Worm (Caenorhabditis elegans) whole organism, L3 larva: ENCODE measurements around the gene F16B12.6.

Experiments used
- R02D3.7 ChIP-seq: fragments of 150-350 bp; optimal IDR thresholded peaks from 2 replicates; lab custom pipeline; 2014; ENCODE audit warnings: missing biosample characterization, missing genetic modification characterization
- ZK546.5 ChIP-seq: sonication (generic microtip); optimal IDR thresholded peaks from 2 replicates; lab custom pipeline; 2017; ENCODE audit warnings: missing biosample characterization, missing genetic modification characterization
- aly-2 ChIP-seq: fragments of 150-350 bp; optimal IDR thresholded peaks from 2 replicates; lab custom pipeline; 2014; ENCODE audit warnings: missing biosample characterization, missing genetic modification characterization
- ama-1 ChIP-seq: fragments of 150-350 bp; optimal IDR thresholded peaks from 2 replicates; lab custom pipeline; 2018
- ceh-16 ChIP-seq: sonication (generic microtip); optimal IDR thresholded peaks from 2 replicates; lab custom pipeline; 2017; ENCODE audit warnings: missing biosample characterization, missing genetic modification characterization
- ceh-28 ChIP-seq: fragments of 150-350 bp; optimal IDR thresholded peaks from 2 replicates; lab custom pipeline; 2014; ENCODE audit warnings: missing biosample characterization, missing genetic modification reagents, missing genetic modification characterization
- ceh-82 ChIP-seq: fragments of 150-350 bp; optimal IDR thresholded peaks from 2 replicates; lab custom pipeline; 2014; ENCODE audit warnings: missing biosample characterization, missing genetic modification characterization
- ceh-9 ChIP-seq: sonication (generic microtip); optimal IDR thresholded peaks from 2 replicates; lab custom pipeline; 2018; ENCODE audit warnings: missing biosample characterization, missing genetic modification characterization
- daf-12 ChIP-seq: fragments of 150-350 bp; optimal IDR thresholded peaks from 2 replicates; lab custom pipeline; 2014; ENCODE audit warnings: missing biosample characterization, missing genetic modification reagents, missing genetic modification characterization
- egl-27 ChIP-seq: sonication (generic microtip); optimal IDR thresholded peaks from 4 replicates; lab custom pipeline; 2017; ENCODE audit warnings: missing biosample characterization, missing genetic modification reagents, missing genetic modification characterization
- egl-5 ChIP-seq: fragments of 150-350 bp; optimal IDR thresholded peaks from 2 replicates; lab custom pipeline; 2017; ENCODE audit warnings: missing biosample characterization, missing genetic modification reagents, missing genetic modification characterization, inconsistent platforms
- elt-1 ChIP-seq: fragments of 150-350 bp; optimal IDR thresholded peaks from 2 replicates; lab custom pipeline; 2014; ENCODE audit warnings: missing biosample characterization, missing genetic modification characterization
- elt-2 ChIP-seq: sonication (generic microtip); optimal IDR thresholded peaks from 2 replicates; lab custom pipeline; 2016; ENCODE audit warnings: missing genetic modification reagents, mild to moderate bottlenecking, missing genetic modification characterization, missing compliant biosample characterization
- elt-3 ChIP-seq, 3 experiments: fragments of 150-350 bp in 1 of 3; sonication (generic microtip) in 2 of 3; optimal IDR thresholded peaks; 2 replicates in 2 of 3; 4 replicates in 1 of 3; lab custom pipeline; 2014 to 2017; ENCODE audit warnings: missing biosample characterization in 3 of 3, missing genetic modification characterization in 3 of 3
- eor-1 ChIP-seq, 2 experiments: fragments of 150-350 bp; optimal IDR thresholded peaks; 2 replicates each; lab custom pipeline; 2014 to 2018; ENCODE audit warnings: missing biosample characterization in 2 of 2, missing genetic modification characterization in 2 of 2
- fkh-10 ChIP-seq: sonication (generic microtip); optimal IDR thresholded peaks from 2 replicates; lab custom pipeline; 2017; ENCODE audit warnings: missing biosample characterization, missing genetic modification reagents, missing genetic modification characterization
- fkh-2 ChIP-seq: fragments of 150-350 bp; optimal IDR thresholded peaks from 2 replicates; lab custom pipeline; 2014; ENCODE audit warnings: missing biosample characterization, missing genetic modification reagents, missing genetic modification characterization
- fos-1 ChIP-seq: fragments of 150-350 bp; optimal IDR thresholded peaks from 2 replicates; lab custom pipeline; 2014; ENCODE audit warnings: missing biosample characterization, missing genetic modification characterization
- hmg-11 ChIP-seq: sonication (generic microtip); optimal IDR thresholded peaks from 2 replicates; lab custom pipeline; 2016; ENCODE audit warnings: missing genetic modification characterization, missing compliant biosample characterization
- jun-1 ChIP-seq: fragments of 150-350 bp; optimal IDR thresholded peaks from 2 replicates; lab custom pipeline; 2014; ENCODE audit warnings: missing biosample characterization, missing genetic modification reagents, missing genetic modification characterization
- lin-15B ChIP-seq: fragments of 150-350 bp; optimal IDR thresholded peaks from 2 replicates; lab custom pipeline; 2014; ENCODE audit warnings: missing biosample characterization, missing genetic modification characterization
- lin-39 ChIP-seq: fragments of 150-350 bp; optimal IDR thresholded peaks from 2 replicates; lab custom pipeline; 2018; ENCODE audit warnings: missing biosample characterization, missing genetic modification reagents, missing genetic modification characterization
- lsy-12 ChIP-seq: sonication (generic microtip); optimal IDR thresholded peaks from 2 replicates; lab custom pipeline; 2016; ENCODE audit warnings: mild to moderate bottlenecking, missing genetic modification characterization, missing compliant biosample characterization
- mdl-1 ChIP-seq: fragments of 150-350 bp; optimal IDR thresholded peaks from 2 replicates; lab custom pipeline; 2014; ENCODE audit warnings: missing biosample characterization, missing genetic modification characterization
- mml-1 ChIP-seq: fragments of 150-350 bp; sonication (generic microtip); optimal IDR thresholded peaks from 3 replicates; lab custom pipeline; 2014; ENCODE audit warnings: missing biosample characterization, missing genetic modification characterization
- nfya-1 ChIP-seq: sonication (generic microtip); optimal IDR thresholded peaks from 2 replicates; lab custom pipeline; 2017; ENCODE audit warnings: missing genetic modification characterization, mild to moderate bottlenecking, missing compliant biosample characterization, antibody characterized with exemption, moderate library complexity; ENCODE audit not compliant: insufficient read depth
- nhr-11 ChIP-seq: fragments of 150-350 bp; optimal IDR thresholded peaks from 2 replicates; lab custom pipeline; 2014; ENCODE audit warnings: missing biosample characterization, missing genetic modification characterization
- nhr-12 ChIP-seq: fragments of 150-350 bp; optimal IDR thresholded peaks from 2 replicates; lab custom pipeline; 2014; ENCODE audit warnings: missing biosample characterization, missing genetic modification characterization
- nhr-23 ChIP-seq: fragments of 150-350 bp; optimal IDR thresholded peaks from 2 replicates; lab custom pipeline; 2014; ENCODE audit warnings: missing biosample characterization, missing genetic modification reagents, missing genetic modification characterization
- nhr-237 ChIP-seq: fragments of 150-350 bp; optimal IDR thresholded peaks from 2 replicates; lab custom pipeline; 2014; ENCODE audit warnings: missing biosample characterization, missing genetic modification characterization
- nhr-25 ChIP-seq: sonication (generic microtip); optimal IDR thresholded peaks from 2 replicates; lab custom pipeline; 2017; ENCODE audit warnings: missing biosample characterization, missing genetic modification characterization
- nhr-28 ChIP-seq: fragments of 150-350 bp; optimal IDR thresholded peaks from 2 replicates; lab custom pipeline; 2014; ENCODE audit warnings: missing biosample characterization, missing genetic modification characterization
- nhr-43 ChIP-seq: sonication (generic microtip); optimal IDR thresholded peaks from 2 replicates; lab custom pipeline; 2016; ENCODE audit warnings: mild to moderate bottlenecking, missing genetic modification characterization, missing compliant biosample characterization; ENCODE audit not compliant: poor library complexity, severe bottlenecking
- nhr-67 ChIP-seq: fragments of 150-350 bp; optimal IDR thresholded peaks from 2 replicates; lab custom pipeline; 2014; ENCODE audit warnings: missing biosample characterization, missing genetic modification characterization
- nhr-76 ChIP-seq: fragments of 150-350 bp; sonication (generic microtip); optimal IDR thresholded peaks from 5 replicates; lab custom pipeline; 2014; ENCODE audit warnings: missing biosample characterization, missing genetic modification characterization
- nhr-77 ChIP-seq: fragments of 150-350 bp; optimal IDR thresholded peaks from 2 replicates; lab custom pipeline; 2014; ENCODE audit warnings: missing biosample characterization, missing genetic modification characterization
- pha-4 ChIP-seq: fragments of 150-350 bp; optimal IDR thresholded peaks from 2 replicates; lab custom pipeline; 2014; ENCODE audit warnings: missing biosample characterization, missing genetic modification reagents, missing genetic modification characterization
- pqm-1 ChIP-seq: fragments of 150-350 bp; optimal IDR thresholded peaks from 2 replicates; lab custom pipeline; 2017; ENCODE audit warnings: missing biosample characterization, missing genetic modification characterization, inconsistent platforms
- sea-2 ChIP-seq: fragments of 150-350 bp; sonication (generic microtip); optimal IDR thresholded peaks from 4 replicates; lab custom pipeline; 2014; ENCODE audit warnings: missing biosample characterization, missing genetic modification reagents, missing genetic modification characterization
- skn-1 ChIP-seq: fragments of 150-350 bp; optimal IDR thresholded peaks from 2 replicates; lab custom pipeline; 2014; ENCODE audit warnings: missing biosample characterization, missing genetic modification characterization
- snpc-4 ChIP-seq: fragments of 150-350 bp; optimal IDR thresholded peaks from 2 replicates; lab custom pipeline; 2014; ENCODE audit warnings: missing biosample characterization, missing genetic modification characterization
- tbx-2 ChIP-seq: sonication (generic microtip); optimal IDR thresholded peaks from 2 replicates; lab custom pipeline; 2016; ENCODE audit warnings: mild to moderate bottlenecking, missing genetic modification characterization, missing compliant biosample characterization
- unc-39 ChIP-seq: sonication (generic microtip); optimal IDR thresholded peaks from 4 replicates; lab custom pipeline; 2017; ENCODE audit warnings: missing biosample characterization, missing genetic modification characterization
- unc-62 ChIP-seq: fragments of 150-350 bp; sonication (generic microtip); optimal IDR thresholded peaks from 4 replicates; lab custom pipeline; 2014; ENCODE audit warnings: missing biosample characterization, missing genetic modification reagents, missing genetic modification characterization
- zag-1 ChIP-seq: fragments of 150-350 bp; optimal IDR thresholded peaks from 2 replicates; lab custom pipeline; 2014; ENCODE audit warnings: missing biosample characterization, missing genetic modification characterization
- ztf-11 ChIP-seq: fragments of 150-350 bp; optimal IDR thresholded peaks from 2 replicates; lab custom pipeline; 2014; ENCODE audit warnings: missing biosample characterization, missing genetic modification characterization
- ztf-4 ChIP-seq: fragments of 150-350 bp; optimal IDR thresholded peaks from 2 replicates; lab custom pipeline; 2014; ENCODE audit warnings: missing biosample characterization, missing genetic modification characterization

F16B12.6 gene

ce11 chrX:14101986-14102385 is at the start of gene F16B12.6:
F16B12.6 (plus strand) TSS chrX:14102316.
- TF ChIP-seq nhr-11 (tag; lab: Kevin White, UChicago) (no peak), nhr-25 (tag; lab: Kevin White, UChicago) (peak; percentile 80), nhr-77 (tag; lab: Kevin White, UChicago) (no peak), lin-15B (tag; lab: Kevin White, UChicago) (peak; percentile 92), nfya-1 (tag; lab: Kevin White, UChicago) (peak; percentile 84), ama-1 (lab: Kevin White, UChicago) (peak; percentile 38), fkh-10 (GFP tag; lab: Kevin White, UChicago) (no peak), nhr-43 (tag; lab: Kevin White, UChicago) (peak; percentile 37), ceh-9 (tag; lab: Kevin White, UChicago) (no peak), elt-1 (peak; percentile 23), ceh-28 (tag; lab: Kevin White, UChicago) (peak; percentile 17), egl-27 (tag; lab: Kevin White, UChicago) (no peak), egl-5 (tag; lab: Kevin White, UChicago) (no peak), nhr-237 (tag; lab: Kevin White, UChicago) (no peak), hmg-11 (tag; lab: Kevin White, UChicago) (peak; percentile 63), nhr-28 (tag; lab: Kevin White, UChicago) (no peak), elt-2 (tag; lab: Kevin White, UChicago) (peak; percentile 64), ztf-11 (tag; lab: Kevin White, UChicago) (no peak), ZK546.5 (no peak), lin-39 (peak; percentile 47), R02D3.7 (no peak), mdl-1 (tag; lab: Kevin White, UChicago) (no peak), pha-4 (tag; lab: Kevin White, UChicago) (peak; percentile 89), daf-12 (tag; lab: Kevin White, UChicago) (no peak), fos-1 (tag; lab: Kevin White, UChicago) (no peak), aly-2 (tag; lab: Kevin White, UChicago) (no peak), tbx-2 (tag; lab: Kevin White, UChicago) (peak; percentile 51), elt-3 (tag; optimal IDR thresholded peaks at IDR 0.05; lab: Kevin White, UChicago) (no peak), nhr-23 (peak; percentile 69), jun-1 (tag; lab: Kevin White, UChicago) (peak; percentile 47), skn-1 (peak; percentile 65), snpc-4 (tag; lab: Kevin White, UChicago) (peak; percentile 54), zag-1 (tag; lab: Kevin White, UChicago) (no peak), sea-2 (GFP tag; lab: Kevin White, UChicago) (no peak), ceh-82 (tag; lab: Kevin White, UChicago) (no peak), ceh-16 (no peak), nhr-67 (tag; lab: Kevin White, UChicago) (no peak), pqm-1 (tag; lab: Kevin White, UChicago) (peak; percentile 43), lsy-12 (tag; lab: Kevin White, UChicago) (peak; percentile 2), unc-62 (GFP tag; lab: Kevin White, UChicago) (no peak), mml-1 (tag; lab: Kevin White, UChicago) (no peak), eor-1 (tag; optimal IDR thresholded peaks at IDR 0.05; lab: Kevin White, UChicago) (no peak), nhr-12 (tag; lab: Kevin White, UChicago) (no peak), ztf-4 (tag; lab: Kevin White, UChicago) (no peak), nhr-76 (tag; lab: Kevin White, UChicago) (no peak), fkh-2 (tag; lab: Kevin White, UChicago) (no peak), unc-39 (no peak)
